Worm (Caenorhabditis elegans) whole organism, late embryonic: ENCODE data around the gene zipt-15.

Experiments used
- C38D4.7 ChIP-seq: fragments of 200-800 bp; sonication (Bioruptor generic); optimal IDR thresholded peaks from 2 replicates; lab custom pipeline; 2018; ENCODE audit warnings: mild to moderate bottlenecking, missing genetic modification characterization, moderate library complexity, missing compliant biosample characterization
- Y22D7AL.16 ChIP-seq: sonication (generic microtip); optimal IDR thresholded peaks from 2 replicates; lab custom pipeline; 2016; ENCODE audit warnings: missing genetic modification characterization, missing compliant biosample characterization
- ceh-18 ChIP-seq: sonication (generic microtip); optimal IDR thresholded peaks from 2 replicates; lab custom pipeline; 2016; ENCODE audit warnings: missing genetic modification characterization, missing compliant biosample characterization
- ceh-19 ChIP-seq: fragments of 200-800 bp; sonication (Bioruptor generic); optimal IDR thresholded peaks from 2 replicates; lab custom pipeline; 2018; ENCODE audit warnings: mild to moderate bottlenecking, missing genetic modification characterization, missing compliant biosample characterization
- ceh-2 ChIP-seq: sonication (generic microtip); optimal IDR thresholded peaks from 2 replicates; lab custom pipeline; 2016; ENCODE audit warnings: missing genotype, missing genetic modification characterization, missing compliant biosample characterization
- ceh-24 ChIP-seq: sonication (generic microtip); optimal IDR thresholded peaks from 2 replicates; lab custom pipeline; 2016; ENCODE audit warnings: mild to moderate bottlenecking, missing genetic modification characterization, missing compliant biosample characterization
- ceh-30 ChIP-seq: fragments of 150-350 bp; optimal IDR thresholded peaks from 2 replicates; lab custom pipeline; 2014; ENCODE audit warnings: missing biosample characterization, missing genetic modification characterization
- ceh-31 ChIP-seq: sonication (generic microtip); optimal IDR thresholded peaks from 2 replicates; lab custom pipeline; 2016; ENCODE audit warnings: missing genetic modification characterization, missing compliant biosample characterization
- ceh-34 ChIP-seq: sonication (generic microtip); optimal IDR thresholded peaks from 2 replicates; lab custom pipeline; 2016; ENCODE audit warnings: mild to moderate bottlenecking, missing genetic modification characterization, missing compliant biosample characterization
- ceh-48 ChIP-seq: sonication (generic microtip); optimal IDR thresholded peaks from 2 replicates; lab custom pipeline; 2016; ENCODE audit warnings: missing genetic modification characterization, inconsistent platforms, missing compliant biosample characterization
- ceh-6 ChIP-seq: fragments of 200-800 bp; sonication (Bioruptor generic); optimal IDR thresholded peaks from 2 replicates; lab custom pipeline; 2018; ENCODE audit warnings: mild to moderate bottlenecking, missing genetic modification characterization, missing compliant biosample characterization
- ceh-9 ChIP-seq: sonication (generic microtip); optimal IDR thresholded peaks from 2 replicates; lab custom pipeline; 2016; ENCODE audit warnings: mild to moderate bottlenecking, missing genetic modification characterization, inconsistent platforms, missing compliant biosample characterization
- dmd-4 ChIP-seq: sonication (generic microtip); optimal IDR thresholded peaks from 2 replicates; lab custom pipeline; 2016; ENCODE audit warnings: borderline replicate concordance, missing genetic modification characterization, missing compliant biosample characterization
- dve-1 ChIP-seq: sonication (generic microtip); optimal IDR thresholded peaks from 2 replicates; lab custom pipeline; 2017; ENCODE audit warnings: antibody characterized with exemption, mild to moderate bottlenecking, missing genetic modification characterization, missing compliant biosample characterization
- ets-4 ChIP-seq: sonication (generic microtip); optimal IDR thresholded peaks from 2 replicates; lab custom pipeline; 2016; ENCODE audit warnings: missing genetic modification characterization, missing compliant biosample characterization
- fax-1 ChIP-seq: sonication (generic microtip); optimal IDR thresholded peaks from 2 replicates; lab custom pipeline; 2016; ENCODE audit warnings: missing genotype, missing genetic modification characterization, missing compliant biosample characterization
- fkh-10 ChIP-seq: fragments of 150-350 bp; optimal IDR thresholded peaks from 2 replicates; lab custom pipeline; 2014; ENCODE audit warnings: missing biosample characterization, missing genetic modification reagents, missing genetic modification characterization
- fkh-6 ChIP-seq: sonication (generic microtip); optimal IDR thresholded peaks from 2 replicates; lab custom pipeline; 2016; ENCODE audit warnings: missing genetic modification characterization, missing compliant biosample characterization
- hlh-15 ChIP-seq: sonication (generic microtip); optimal IDR thresholded peaks from 2 replicates; lab custom pipeline; 2016; ENCODE audit warnings: missing genetic modification characterization, missing compliant biosample characterization
- hlh-6 ChIP-seq: sonication (generic microtip); optimal IDR thresholded peaks from 2 replicates; lab custom pipeline; 2016; ENCODE audit warnings: missing genotype, missing genetic modification characterization, missing compliant biosample characterization
- lin-11 ChIP-seq: fragments of 200-800 bp; sonication (Bioruptor generic); optimal IDR thresholded peaks from 2 replicates; lab custom pipeline; 2018; ENCODE audit warnings: mild to moderate bottlenecking, missing genetic modification characterization, missing compliant biosample characterization
- mec-3 ChIP-seq: sonication (generic microtip); optimal IDR thresholded peaks from 2 replicates; lab custom pipeline; 2016; ENCODE audit warnings: borderline replicate concordance, missing genetic modification characterization, missing compliant biosample characterization
- nfya-1 ChIP-seq: sonication (generic microtip); optimal IDR thresholded peaks from 2 replicates; lab custom pipeline; 2017; ENCODE audit warnings: missing genetic modification characterization, mild to moderate bottlenecking, missing compliant biosample characterization, antibody characterized with exemption, moderate library complexity
- npax-4 ChIP-seq: sonication (generic microtip); optimal IDR thresholded peaks from 2 replicates; lab custom pipeline; 2016; ENCODE audit warnings: missing genetic modification characterization, missing compliant biosample characterization
- pag-3 ChIP-seq: sonication (generic microtip); optimal IDR thresholded peaks from 2 replicates; lab custom pipeline; 2016; ENCODE audit warnings: missing compliant biosample characterization, missing genetic modification characterization, borderline replicate concordance
- pat-9 ChIP-seq: fragments of 200-800 bp; sonication (Bioruptor generic); optimal IDR thresholded peaks from 2 replicates; lab custom pipeline; 2018; ENCODE audit warnings: mild to moderate bottlenecking, missing genetic modification characterization, moderate library complexity, missing compliant biosample characterization
- pax-1 ChIP-seq: fragments of 150-350 bp; optimal IDR thresholded peaks from 2 replicates; lab custom pipeline; 2014; ENCODE audit warnings: missing biosample characterization, missing genetic modification characterization
- pros-1 ChIP-seq: fragments of 150-350 bp; optimal IDR thresholded peaks from 2 replicates; lab custom pipeline; 2014; ENCODE audit warnings: missing biosample characterization, missing genetic modification reagents, missing genetic modification characterization
- sox-2 ChIP-seq: fragments of 200-800 bp; sonication (Bioruptor generic); IDR thresholded peaks from 2 replicates; pipeline ENCODE4 v1.3.6; 2022; ENCODE audit warnings: missing genetic modification reagents, missing genetic modification characterization, missing compliant biosample characterization
- ttx-3 ChIP-seq: sonication (generic microtip); optimal IDR thresholded peaks from 2 replicates; lab custom pipeline; 2016; ENCODE audit warnings: missing genetic modification reagents, missing genetic modification characterization, missing compliant biosample characterization
- unc-3 ChIP-seq, 2 experiments: fragments of 200-800 bp in 1 of 2; sonication (Bioruptor generic) in 1 of 2; sonication (generic microtip) in 1 of 2; conservative IDR thresholded peaks in 1 of 2; optimal IDR thresholded peaks in 1 of 2; 2 replicates each; pipeline versions ENCODE4 v1.3.6 to Lab custom; 2016 to 2022; ENCODE audit warnings: missing compliant biosample characterization in 2 of 2, missing genetic modification characterization in 2 of 2, missing genetic modification reagents in 1 of 2
- unc-55 ChIP-seq: sonication (generic microtip); optimal IDR thresholded peaks from 2 replicates; lab custom pipeline; 2017; ENCODE audit warnings: missing biosample characterization, missing genetic modification reagents, missing genetic modification characterization
- zip-5 ChIP-seq: sonication (generic microtip); optimal IDR thresholded peaks from 2 replicates; lab custom pipeline; 2016; ENCODE audit warnings: missing genetic modification characterization, missing compliant biosample characterization

zipt-15 gene

ce11 chrIV:842630-843029 lies 17.9 kb upstream of the zipt-15 start (continued):
- TF ChIP-seq ceh-34 (tag; lab: Kevin White, UChicago) (peak; percentile 14), sox-2 (GFP tag; lab: Robert Waterston, UW) (no peak), ceh-31 (tag; lab: Kevin White, UChicago) (peak; percentile 36), dve-1 (tag; lab: Kevin White, UChicago) (peak; percentile 12), ceh-2 (tag; lab: Kevin White, UChicago) (no peak), pat-9 (tag; lab: Kevin White, UChicago) (peak; percentile 16), dmd-4 (tag; lab: Kevin White, UChicago) (no peak), ceh-19 (GFP tag; lab: Kevin White, UChicago) (no peak), pax-1 (tag; lab: Kevin White, UChicago) (no peak), pros-1 (tag; lab: Kevin White, UChicago) (no peak), ceh-24 (tag; lab: Kevin White, UChicago) (no peak), ceh-30 (tag; lab: Kevin White, UChicago) (no peak), mec-3 (tag; lab: Kevin White, UChicago) (no peak), ets-4 (tag; lab: Kevin White, UChicago) (no peak), ceh-9 (no peak)

ce11 chrIV:842095-842494 lies 17.3 kb upstream of the zipt-15 start, which contains the start of gene Y55F3BR.6:
Gene Y55F3BR.6 (minus strand): TSS chrIV:842126.
- TF ChIP-seq ceh-9 (no peak), zip-5 (no peak), unc-3 (GFP tag; conservative IDR thresholded peaks at IDR 0.05; lab: Robert Waterston, UW) (no peak), unc-3 (tag; optimal IDR thresholded peaks at IDR 0.05; lab: Kevin White, UChicago) (no peak), ceh-30 (tag; lab: Kevin White, UChicago) (no peak), unc-55 (GFP tag; lab: Kevin White, UChicago) (no peak), hlh-6 (tag; lab: Kevin White, UChicago) (no peak), fkh-6 (tag; lab: Kevin White, UChicago) (no peak), hlh-15 (no peak), ttx-3 (no peak), fkh-10 (GFP tag; lab: Kevin White, UChicago) (no peak), lin-11 (tag; lab: Kevin White, UChicago) (no peak)

ce11 chrIV:833517-833916 lies 8.8 kb upstream of the zipt-15 start:
- TF ChIP-seq dmd-4 (tag; lab: Kevin White, UChicago): no peak
- TF ChIP-seq ceh-18 (tag; lab: Kevin White, UChicago): no peak
- no peak for TF ChIP-seq ceh-6
- TF ChIP-seq npax-4 (tag; lab: Kevin White, UChicago): no peak
- TF ChIP-seq C38D4.7: no peak
- peak; percentile 15 for TF ChIP-seq nfya-1
- TF ChIP-seq Y22D7AL.16: no peak
- no peak for TF ChIP-seq fax-1 (tag; lab: Kevin White, UChicago)

- TF ChIP-seq pag-3 (tag; lab: Kevin White, UChicago): no peak
- no peak for TF ChIP-seq ceh-48
Observed at ce11 chrIV:831796-832486, 7.2 kb upstream of the zipt-15 start, which contains the start of the genes madf-1 and Y55F3BR.10. Gene madf-1 (minus strand): TSS chrIV:831896. Gene Y55F3BR.10 (plus strand): TSS chrIV:832436.
